Fruit fly (Drosophila melanogaster): Measurements from ENCODE around the gene CG7990.

Gene CG7990

DNA sequence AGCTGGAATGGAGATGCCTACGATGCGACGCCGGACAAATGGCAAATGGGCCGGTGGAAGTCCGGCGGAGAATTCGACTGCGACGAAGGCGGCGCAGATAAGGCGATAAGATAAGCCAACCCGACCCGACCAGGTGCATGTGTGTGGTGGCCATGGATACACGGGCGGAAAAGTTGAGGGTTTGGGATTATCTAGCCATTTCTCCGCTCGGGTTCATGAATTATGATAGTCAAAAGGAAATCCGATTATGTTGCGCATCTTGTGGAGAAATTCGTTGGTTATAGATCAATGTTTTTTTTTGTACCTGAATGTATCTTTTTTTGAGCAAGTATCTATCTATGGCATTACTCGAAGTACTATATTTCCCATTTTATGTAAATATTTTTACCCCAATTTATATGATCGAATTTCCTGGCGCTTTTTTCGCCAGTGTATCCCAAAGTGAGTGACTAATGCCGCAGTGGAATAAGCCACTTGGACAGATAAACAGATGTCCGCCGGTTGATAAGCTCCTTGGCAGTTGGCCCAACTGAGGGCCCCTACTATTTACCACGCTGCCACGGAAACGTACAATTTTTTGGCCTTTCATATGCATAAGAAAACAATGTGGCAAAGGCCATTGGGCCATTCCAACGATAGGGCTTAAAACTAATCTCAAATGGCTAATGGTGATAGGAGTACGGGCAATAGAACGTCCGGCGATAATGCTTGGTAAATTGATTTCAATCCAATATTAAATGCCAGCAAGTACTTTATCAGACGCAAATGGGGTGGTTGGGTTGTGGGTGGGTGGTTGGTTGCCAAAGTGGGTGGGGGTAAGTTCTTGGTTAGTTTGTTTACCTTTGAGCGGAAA is 45.6 kb upstream of the CG7990 start, which contains the start of gene CG7992 (continued):
- TF ChIP-seq grau (tag; optimal IDR thresholded peaks at IDR 0.05) (peak; percentile 65), HLHmδ (GFP tag; optimal IDR thresholded peaks at IDR 0.05) (no peak), CG13296 (GFP tag; optimal IDR thresholded peaks at IDR 0.05) (peak; percentile 46), tx (GFP tag; optimal IDR thresholded peaks at IDR 0.05) (peak; percentile 52), CG7357 (GFP tag; IDR thresholded peaks at IDR 0.05) (peak; percentile 25; the same call in 1 of the 3 replicates), CG10366 (GFP tag; IDR thresholded peaks at IDR 0.05) (peak; percentile 23; the same call in 1 of the 2 replicates), Abd-B (GFP tag; optimal IDR thresholded peaks at IDR 0.05) (peak; percentile 42), lbe (GFP tag; optimal IDR thresholded peaks at IDR 0.05) (no peak), fru (optimal IDR thresholded peaks at IDR 0.05) (no peak), CG14014 (GFP tag; IDR thresholded peaks at IDR 0.05) (0 out of 2 replicates have a peak, but pooled peaks have one; percentile 15), Atf3 (GFP tag; optimal IDR thresholded peaks at IDR 0.05) (no peak), CG4617 (GFP tag; optimal IDR thresholded peaks at IDR 0.05; ENCODE audit: borderline replicate concordance) (no peak), CG17361 (GFP tag; IDR thresholded peaks at IDR 0.05) (peak; percentile 76), CG33557 (GFP tag; optimal IDR thresholded peaks at IDR 0.05) (no peak), abd-A (tag; optimal IDR thresholded peaks at IDR 0.05) (no peak), CG9932 (GFP tag; IDR thresholded peaks at IDR 0.05) (0 out of 2 replicates have a peak, but pooled peaks have one; percentile 21), NFAT (GFP tag; IDR thresholded peaks at IDR 0.05) (peak; percentile 17; the same call in 1 of the 2 replicates), unc-4 (GFP tag; IDR thresholded peaks at IDR 0.05; ENCODE audit: partially characterized antibody) (no peak), cad (GFP tag; optimal IDR thresholded peaks at IDR 0.05) (no peak), Gug (GFP tag; IDR thresholded peaks at IDR 0.05) (0 out of 4 replicates have a peak, but pooled peaks have one; percentile 13), Bgb (GFP tag; IDR thresholded peaks at IDR 0.05; ENCODE audit: partially characterized antibody) (no peak), CG32532 (GFP tag; IDR thresholded peaks at IDR 0.05) (peak; percentile 18; the same call in 1 of the 2 replicates), CG31365 (tag; optimal IDR thresholded peaks at IDR 0.05) (no peak), gem (tag; optimal IDR thresholded peaks at IDR 0.05) (peak; percentile 79), CHES-1-like (GFP tag; optimal IDR thresholded peaks at IDR 0.05) (peak; percentile 74), Mad (GFP tag; optimal IDR thresholded peaks at IDR 0.05) (peak; percentile 29), az2 (GFP tag; optimal IDR thresholded peaks at IDR 0.05) (no peak), Meics (GFP tag; optimal IDR thresholded peaks at IDR 0.05) (peak; percentile 71), sisA (GFP tag; IDR thresholded peaks at IDR 0.05) (0 out of 2 replicates have a peak, but pooled peaks have one; percentile 37), CG34224 (GFP tag; IDR thresholded peaks at IDR 0.05; ENCODE audit: partially characterized antibody) (no peak), CG1602 (GFP tag; optimal IDR thresholded peaks at IDR 0.05) (peak; percentile 35), CG18619 (GFP tag; optimal IDR thresholded peaks at IDR 0.05) (peak; percentile 46), CG34376 (GFP tag; optimal IDR thresholded peaks at IDR 0.05) (peak; percentile 97), CG11695 (GFP tag; IDR thresholded peaks at IDR 0.05) (peak; percentile 57; the same call in 2 of the 3 replicates), CG14965 (GFP tag; optimal IDR thresholded peaks at IDR 0.05; ENCODE audit: borderline replicate concordance) (no peak), CG15514 (GFP tag; optimal IDR thresholded peaks at IDR 0.05) (peak; percentile 37), CG8089 (GFP tag; optimal IDR thresholded peaks at IDR 0.05) (peak; percentile 45), slp2 (GFP tag; optimal IDR thresholded peaks at IDR 0.05) (peak; percentile 58), Side (GFP tag; optimal IDR thresholded peaks at IDR 0.05) (peak; percentile 70), CG7987 (GFP tag; optimal IDR thresholded peaks at IDR 0.05) (no peak), dimm (GFP tag; IDR thresholded peaks at IDR 0.05) (no peak), CG32772 (GFP tag; IDR thresholded peaks at IDR 0.05) (peak; percentile 41; the same call in 1 of the 2 replicates), fu2 (GFP tag; optimal IDR thresholded peaks at IDR 0.05) (peak; percentile 68), dati (GFP tag; IDR thresholded peaks at IDR 0.05) (no peak), CG3995 (GFP tag; optimal IDR thresholded peaks at IDR 0.05) (peak; percentile 4), B-H1 (GFP tag; IDR thresholded peaks at IDR 0.05) (no peak; the same call in 2 of the 3 replicates), p53 (GFP tag; optimal IDR thresholded peaks at IDR 0.05) (peak; percentile 28), dm (GFP tag; optimal IDR thresholded peaks at IDR 0.05) (peak; percentile 53), Dbx (GFP tag; IDR thresholded peaks at IDR 0.05) (0 out of 3 replicates have a peak, but pooled peaks have one; percentile 32)

Data from whole organism, embryonic.